Worm (Caenorhabditis elegans) whole organism, L4 larva: Measurements from ENCODE around the gene C47E8.11.

Experiments used
- ama-1 ChIP-seq: fragments of 150-350 bp; optimal IDR thresholded peaks from 2 replicates; lab custom pipeline; 2014; ENCODE audit warnings: inconsistent platforms, mixed read lengths
- attf-4 ChIP-seq: sonication (generic microtip); optimal IDR thresholded peaks from 3 replicates; lab custom pipeline; 2017; ENCODE audit warnings: missing biosample characterization, missing genetic modification characterization
- ceh-20 ChIP-seq: fragments of 200-800 bp; sonication (Bioruptor generic); IDR thresholded peaks from 2 replicates; pipeline ENCODE4 v1.3.6; 2022; ENCODE audit warnings: missing genetic modification reagents, missing genetic modification characterization, missing compliant biosample characterization
- ces-1 ChIP-seq: fragments of 150-350 bp; sonication (generic microtip); optimal IDR thresholded peaks from 4 replicates; lab custom pipeline; 2014; ENCODE audit warnings: missing biosample characterization, missing genetic modification reagents, missing genetic modification characterization
- fkh-10 ChIP-seq: fragments of 150-350 bp; optimal IDR thresholded peaks from 2 replicates; lab custom pipeline; 2014; ENCODE audit warnings: missing biosample characterization, missing genetic modification reagents, missing genetic modification characterization
- gei-8 ChIP-seq: fragments of 200-800 bp; sonication (Bioruptor generic); optimal IDR thresholded peaks from 2 replicates; lab custom pipeline; 2018; ENCODE audit warnings: mild to moderate bottlenecking, missing genetic modification characterization, missing compliant biosample characterization
- jun-1 ChIP-seq: fragments of 150-350 bp; optimal IDR thresholded peaks from 2 replicates; lab custom pipeline; 2014; ENCODE audit warnings: missing biosample characterization, missing genetic modification reagents, missing genetic modification characterization
- lin-1 ChIP-seq: fragments of 200-800 bp; sonication (Bioruptor generic); IDR thresholded peaks from 2 replicates; pipeline ENCODE4 v1.3.6; 2022; ENCODE audit warnings: missing genetic modification reagents, missing genetic modification characterization, missing compliant biosample characterization
- lsy-2 ChIP-seq, 2 experiments: fragments of 150-350 bp in 1 of 2; sonication (generic microtip) in 1 of 2; optimal IDR thresholded peaks; 2 replicates each; lab custom pipeline; 2014 to 2017; ENCODE audit warnings: missing biosample characterization in 2 of 2, missing genetic modification characterization in 2 of 2
- mdl-1 ChIP-seq, 2 experiments: fragments of 150-350 bp in 1 of 2; sonication (generic microtip) in 1 of 2; optimal IDR thresholded peaks; 2 replicates each; lab custom pipeline; 2014 to 2017; ENCODE audit warnings: missing biosample characterization in 2 of 2, missing genetic modification characterization in 2 of 2
- nhr-25 ChIP-seq: sonication (generic microtip); optimal IDR thresholded peaks from 2 replicates; lab custom pipeline; 2017; ENCODE audit warnings: missing genetic modification characterization, mild to moderate bottlenecking, missing compliant biosample characterization, antibody characterized with exemption, moderate library complexity, borderline replicate concordance; ENCODE audit not compliant: insufficient read depth
- nhr-6 ChIP-seq: fragments of 150-350 bp; optimal IDR thresholded peaks from 2 replicates; lab custom pipeline; 2014; ENCODE audit warnings: missing biosample characterization, missing genetic modification characterization
- set-16 ChIP-seq: fragments of 200-800 bp; sonication (Bioruptor generic); IDR thresholded peaks from 2 replicates; pipeline ENCODE4 v1.3.6; 2022; ENCODE audit warnings: missing genetic modification reagents, missing genetic modification characterization, missing compliant biosample characterization
- zfp-3 ChIP-seq: fragments of 200-800 bp; sonication (Bioruptor generic); conservative IDR thresholded peaks from 2 replicates; pipeline ENCODE4 v1.3.6; 2022; ENCODE audit warnings: missing genetic modification reagents, missing genetic modification characterization, missing compliant biosample characterization

DNA sequence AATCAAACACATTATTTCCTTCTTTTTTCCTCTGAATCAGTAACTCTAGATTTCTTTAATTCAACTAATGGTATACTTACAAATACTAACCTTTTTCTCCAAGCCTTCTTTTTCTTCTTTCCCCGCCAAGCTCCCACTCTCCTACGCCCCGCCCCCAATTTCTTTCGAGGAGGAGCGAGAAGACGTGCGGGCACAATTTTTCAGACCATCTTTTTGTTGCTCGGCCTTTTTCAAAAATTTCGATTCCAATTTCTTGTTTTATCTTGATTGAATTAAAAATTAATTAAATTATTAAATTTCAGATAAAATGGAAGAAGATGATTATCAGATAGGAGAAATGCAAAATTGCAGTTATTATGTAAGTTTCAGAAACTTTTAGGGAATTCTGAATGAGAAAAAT lies 8.4 kb upstream of the C47E8.11 start, which contains the start of gene C47E8.3:
- no peak for TF ChIP-seq nhr-6 (tag; lab: Kevin White, UChicago)
- no peak for TF ChIP-seq nhr-25 (tag; lab: Kevin White, UChicago)
- TF ChIP-seq lsy-2 (tag; optimal IDR thresholded peaks at IDR 0.05; lab: Kevin White, UChicago): no peak
- no peak for TF ChIP-seq jun-1 (tag; lab: Kevin White, UChicago)
- no peak for TF ChIP-seq gei-8
- TF ChIP-seq fkh-10 (GFP tag; lab: Kevin White, UChicago): no peak
- TF ChIP-seq ces-1 (GFP tag; lab: Kevin White, UChicago): no peak
- no peak for TF ChIP-seq lin-1 (GFP tag; lab: Robert Waterston, UW)
- TF ChIP-seq ceh-20 (GFP tag; lab: Robert Waterston, UW): no peak
- TF ChIP-seq mdl-1 (tag; optimal IDR thresholded peaks at IDR 0.05; lab: Kevin White, UChicago): no peak
- TF ChIP-seq zfp-3 (GFP tag; lab: Robert Waterston, UW): no peak
- TF ChIP-seq set-16 (GFP tag; lab: Robert Waterston, UW): no peak
- TF ChIP-seq attf-4 (tag; lab: Kevin White, UChicago): no peak
- no peak for TF ChIP-seq ama-1
